Worm (Caenorhabditis elegans): ENCODE results near the gene Y50D4C.6.
A peak's percentile ranks its signal among the peaks of the same experiment; 100 is the strongest.

Y50D4C.6 gene

DNA sequence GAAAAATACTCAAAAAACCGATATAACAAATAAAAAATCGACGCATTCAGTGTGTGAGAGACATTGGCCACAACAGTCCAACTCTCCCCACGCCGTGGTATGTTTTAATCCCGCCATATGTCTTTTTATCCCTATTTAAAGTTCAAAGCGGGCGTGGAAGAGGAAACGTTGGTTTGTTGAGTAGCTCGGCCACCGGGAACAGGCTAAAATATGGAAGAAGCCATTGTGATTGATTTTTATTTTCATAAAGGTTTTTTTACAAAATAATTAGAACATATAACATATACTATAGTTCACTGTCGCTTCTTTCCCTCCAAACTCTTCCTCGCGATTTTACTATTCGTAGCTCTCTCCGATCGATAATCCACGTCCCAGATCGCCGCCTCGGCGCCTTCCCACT lies 50.6 kb downstream of the Y50D4C.6 start, which contains the start of gene nas-32:
Gene nas-32 (minus strand): TSS at position 101 of the 400 bp plus-strand sequence.
- TF ChIP-seq aha-1 (tag) (peak; percentile 30), Y5F2A.4 (GFP tag; optimal IDR thresholded peaks at IDR 0.05) (no peak)

Data from whole organism, L4 larva.